Worm (Caenorhabditis elegans) whole organism, L2 larva: ENCODE results near the gene ttr-16.
A peak's percentile ranks its signal among the peaks of the same experiment; 100 is the strongest.

Source experiments
- C34F6.9 ChIP-seq: fragments of 150-350 bp; optimal IDR thresholded peaks from 2 replicates; lab custom pipeline; 2014; ENCODE audit warnings: missing biosample characterization, missing genetic modification characterization
- F13H6.1 ChIP-seq: sonication (generic microtip); optimal IDR thresholded peaks from 2 replicates; lab custom pipeline; 2016; ENCODE audit warnings: missing genetic modification characterization, missing compliant biosample characterization
- R02D3.7 ChIP-seq: fragments of 150-350 bp; optimal IDR thresholded peaks from 2 replicates; lab custom pipeline; 2014; ENCODE audit warnings: missing biosample characterization, missing genetic modification characterization
- Y55F3AM.14 ChIP-seq: fragments of 200-800 bp; sonication (Bioruptor generic); optimal IDR thresholded peaks from 2 replicates; lab custom pipeline; 2018; ENCODE audit warnings: mild to moderate bottlenecking, missing genetic modification characterization, missing compliant biosample characterization
- ZK546.5 ChIP-seq: sonication (generic microtip); optimal IDR thresholded peaks from 2 replicates; lab custom pipeline; 2017; ENCODE audit warnings: missing biosample characterization, missing genetic modification characterization
- alr-1 ChIP-seq: fragments of 150-350 bp; optimal IDR thresholded peaks from 2 replicates; lab custom pipeline; 2014; ENCODE audit warnings: missing biosample characterization, missing genetic modification characterization
- aly-2 ChIP-seq: fragments of 150-350 bp; optimal IDR thresholded peaks from 2 replicates; lab custom pipeline; 2014; ENCODE audit warnings: missing biosample characterization, missing genetic modification characterization
- ama-1 ChIP-seq: fragments of 150-350 bp; optimal IDR thresholded peaks from 2 replicates; lab custom pipeline; 2018; ENCODE audit warnings: inconsistent platforms
- blmp-1 ChIP-seq: sonication (generic microtip); optimal IDR thresholded peaks from 2 replicates; lab custom pipeline; 2017; ENCODE audit warnings: missing genetic modification characterization, mild to moderate bottlenecking, missing compliant biosample characterization, antibody characterized with exemption, moderate library complexity; ENCODE audit not compliant: insufficient read depth
- ceh-16 ChIP-seq: fragments of 150-350 bp; optimal IDR thresholded peaks from 2 replicates; lab custom pipeline; 2014; ENCODE audit warnings: missing biosample characterization, missing genetic modification characterization
- crh-2 ChIP-seq: sonication (generic microtip); optimal IDR thresholded peaks from 2 replicates; lab custom pipeline; 2017; ENCODE audit warnings: missing biosample characterization, missing genetic modification characterization
- dmd-4 ChIP-seq: sonication (generic microtip); optimal IDR thresholded peaks from 2 replicates; lab custom pipeline; 2017; ENCODE audit warnings: missing biosample characterization, missing genetic modification characterization
- egl-27 ChIP-seq: sonication (generic microtip); optimal IDR thresholded peaks from 3 replicates; lab custom pipeline; 2017; ENCODE audit warnings: missing biosample characterization, missing genetic modification reagents, missing genetic modification characterization
- elt-1 ChIP-seq: fragments of 150-350 bp; optimal IDR thresholded peaks from 2 replicates; lab custom pipeline; 2014; ENCODE audit warnings: missing biosample characterization, missing genetic modification characterization
- elt-3 ChIP-seq: sonication (generic microtip); optimal IDR thresholded peaks from 2 replicates; lab custom pipeline; 2017; ENCODE audit warnings: missing biosample characterization, missing genetic modification characterization
- fos-1 ChIP-seq: fragments of 150-350 bp; optimal IDR thresholded peaks from 2 replicates; lab custom pipeline; 2014; ENCODE audit warnings: missing biosample characterization, missing genetic modification characterization
- gmeb-1 ChIP-seq: fragments of 150-350 bp; optimal IDR thresholded peaks from 2 replicates; lab custom pipeline; 2014; ENCODE audit warnings: missing biosample characterization, missing genetic modification characterization
- lin-11 ChIP-seq: fragments of 150-350 bp; sonication (generic microtip); optimal IDR thresholded peaks from 2 replicates; lab custom pipeline; 2014; ENCODE audit warnings: missing biosample characterization, missing genetic modification characterization, inconsistent platforms, mixed read lengths
- lsy-2 ChIP-seq, 2 experiments: fragments of 150-350 bp in 1 of 2; sonication (generic microtip) in 1 of 2; optimal IDR thresholded peaks; 2 replicates each; lab custom pipeline; 2014 to 2017; ENCODE audit warnings: missing biosample characterization in 2 of 2, missing genetic modification characterization in 2 of 2
- mab-5 ChIP-seq: fragments of 150-350 bp; optimal IDR thresholded peaks from 2 replicates; lab custom pipeline; 2014; ENCODE audit warnings: missing biosample characterization, missing genetic modification characterization
- mbf-1 ChIP-seq: sonication (generic microtip); optimal IDR thresholded peaks from 2 replicates; lab custom pipeline; 2017; ENCODE audit warnings: missing biosample characterization, missing genetic modification characterization
- mdl-1 ChIP-seq, 2 experiments: fragments of 150-350 bp in 1 of 2; sonication (generic microtip) in 1 of 2; optimal IDR thresholded peaks; 2 replicates each; lab custom pipeline; 2017; ENCODE audit warnings: missing biosample characterization in 2 of 2, missing genetic modification characterization in 2 of 2
- nhr-11 ChIP-seq: fragments of 150-350 bp; optimal IDR thresholded peaks from 2 replicates; lab custom pipeline; 2014; ENCODE audit warnings: missing biosample characterization, missing genetic modification characterization
- nhr-12 ChIP-seq: fragments of 150-350 bp; optimal IDR thresholded peaks from 2 replicates; lab custom pipeline; 2014; ENCODE audit warnings: missing biosample characterization, missing genetic modification characterization
- nhr-129 ChIP-seq: fragments of 150-350 bp; optimal IDR thresholded peaks from 2 replicates; lab custom pipeline; 2014; ENCODE audit warnings: missing biosample characterization, missing genetic modification characterization
- nhr-21 ChIP-seq: fragments of 150-350 bp; optimal IDR thresholded peaks from 2 replicates; lab custom pipeline; 2014; ENCODE audit warnings: missing biosample characterization, missing genetic modification characterization
- nhr-237 ChIP-seq: fragments of 150-350 bp; optimal IDR thresholded peaks from 2 replicates; lab custom pipeline; 2014; ENCODE audit warnings: missing biosample characterization, missing genetic modification characterization
- nhr-25 ChIP-seq: fragments of 150-350 bp; sonication (generic microtip); optimal IDR thresholded peaks from 3 replicates; lab custom pipeline; 2014; ENCODE audit warnings: missing biosample characterization, missing genetic modification characterization
- nhr-6 ChIP-seq: fragments of 150-350 bp; optimal IDR thresholded peaks from 2 replicates; lab custom pipeline; 2014; ENCODE audit warnings: missing biosample characterization, missing genetic modification characterization
- nhr-77 ChIP-seq: fragments of 150-350 bp; optimal IDR thresholded peaks from 2 replicates; lab custom pipeline; 2014; ENCODE audit warnings: missing biosample characterization, missing genetic modification characterization
- peb-1 ChIP-seq: fragments of 150-350 bp; optimal IDR thresholded peaks from 2 replicates; lab custom pipeline; 2014; ENCODE audit warnings: missing biosample characterization, missing genetic modification characterization
- sem-4 ChIP-seq: fragments of 150-350 bp; optimal IDR thresholded peaks from 2 replicates; lab custom pipeline; 2014; ENCODE audit warnings: missing biosample characterization, missing genetic modification reagents, missing genetic modification characterization
- skn-1 ChIP-seq: sonication (generic microtip); optimal IDR thresholded peaks from 2 replicates; lab custom pipeline; 2017; ENCODE audit warnings: missing biosample characterization, missing genetic modification characterization
- sma-3 ChIP-seq: sonication (generic microtip); optimal IDR thresholded peaks from 2 replicates; lab custom pipeline; 2016; ENCODE audit warnings: missing genetic modification reagents, missing genetic modification characterization, missing compliant biosample characterization
- sma-9 ChIP-seq, 2 experiments: fragments of 150-350 bp in 1 of 2; sonication (generic microtip) in 1 of 2; optimal IDR thresholded peaks; 2 replicates each; lab custom pipeline; 2014 to 2016; ENCODE audit warnings: missing genetic modification characterization in 2 of 2, mild to moderate bottlenecking in 1 of 2, missing biosample characterization in 1 of 2, missing compliant biosample characterization in 1 of 2, missing genetic modification reagents in 1 of 2, moderate library complexity in 1 of 2
- unc-39 ChIP-seq: fragments of 150-350 bp; optimal IDR thresholded peaks from 2 replicates; lab custom pipeline; 2014; ENCODE audit warnings: missing biosample characterization, missing genetic modification characterization
- unc-55 ChIP-seq: fragments of 150-350 bp; sonication (generic microtip); optimal IDR thresholded peaks from 3 replicates; lab custom pipeline; 2014; ENCODE audit warnings: missing biosample characterization, missing genetic modification reagents, missing genetic modification characterization
- unc-62 ChIP-seq: fragments of 150-350 bp; optimal IDR thresholded peaks from 2 replicates; lab custom pipeline; 2014; ENCODE audit warnings: missing biosample characterization, missing genetic modification reagents, missing genetic modification characterization
- zag-1 ChIP-seq: fragments of 150-350 bp; optimal IDR thresholded peaks from 2 replicates; lab custom pipeline; 2014; ENCODE audit warnings: missing biosample characterization, missing genetic modification characterization
- ztf-1 ChIP-seq: fragments of 200-800 bp; sonication (Bioruptor generic); conservative IDR thresholded peaks from 2 replicates; pipeline ENCODE4 v1.3.6; 2022; ENCODE audit warnings: missing genetic modification characterization, missing compliant biosample characterization
- ztf-4 ChIP-seq: fragments of 150-350 bp; optimal IDR thresholded peaks from 2 replicates; lab custom pipeline; 2014; ENCODE audit warnings: missing biosample characterization, missing genetic modification characterization

ttr-16 gene

ce11 chrIV:11026648-11027047 lies 37.3 kb downstream of the ttr-16 start:
- TF ChIP-seq unc-39 (no peak), crh-2 (tag; lab: Kevin White, UChicago) (peak; percentile 22), nhr-6 (tag; lab: Kevin White, UChicago) (no peak), mab-5 (no peak), C34F6.9 (tag; lab: Kevin White, UChicago) (peak; percentile 63), lsy-2 (tag; optimal IDR thresholded peaks at IDR 0.05; lab: Kevin White, UChicago) (peak in 1 of 2 experiments; percentile 58), ztf-4 (tag; lab: Kevin White, UChicago) (peak; percentile 48), sma-9 (GFP tag; optimal IDR thresholded peaks at IDR 0.05; lab: Kevin White, UChicago) (peak; percentile 27), sma-9 (tag; optimal IDR thresholded peaks at IDR 0.05; lab: Kevin White, UChicago) (no peak), R02D3.7 (tag; lab: Kevin White, UChicago) (no peak), unc-55 (peak; percentile 40), nhr-129 (tag; lab: Kevin White, UChicago) (peak; percentile 46)
- TF ChIP-seq, all 48 proteins: peak for 7

- no peak for TF ChIP-seq peb-1
- TF ChIP-seq zag-1, result peak; percentile 34
- TF ChIP-seq sma-9 (GFP tag; optimal IDR thresholded peaks at IDR 0.05; lab: Kevin White, UChicago), result peak; percentile 29
- no peak for TF ChIP-seq sma-9 (tag; optimal IDR thresholded peaks at IDR 0.05; lab: Kevin White, UChicago)
- peak; percentile 71 for TF ChIP-seq Y55F3AM.14
- 0 out of 2 replicates have a peak, but pooled peaks have one; percentile 28 for TF ChIP-seq ztf-1
- TF ChIP-seq gmeb-1 (tag; lab: Kevin White, UChicago), result no peak
These were observed 38.0 kb downstream of the ttr-16 start for ce11 chrIV:11025941-11026340.

- TF ChIP-seq elt-3 (tag; lab: Kevin White, UChicago) (no peak), crh-2 (tag; lab: Kevin White, UChicago) (no peak), C34F6.9 (tag; lab: Kevin White, UChicago) (no peak), mab-5 (no peak)
These were observed 41.6 kb downstream of the ttr-16 start, which contains the start of gene alh-3 for ce11 chrIV:11022303-11022702. alh-3 (plus strand) TSS chrIV:11022603.

ce11 chrIV:11021512-11022268 lies 42.2 kb downstream of the ttr-16 start, which contains the start of gene mogs-1:
mogs-1 (minus strand) TSS chrIV:11021928.
- no peak for TF ChIP-seq nhr-237 (tag; lab: Kevin White, UChicago)
- no peak for TF ChIP-seq alr-1 (tag; lab: Kevin White, UChicago)
- no peak for TF ChIP-seq skn-1 (tag; lab: Kevin White, UChicago)
- no peak for TF ChIP-seq ZK546.5 (tag; lab: Kevin White, UChicago)
- no peak for TF ChIP-seq elt-1 (tag; lab: Kevin White, UChicago)
- no peak for TF ChIP-seq nhr-11 (tag; lab: Kevin White, UChicago)
- no peak for TF ChIP-seq egl-27 (tag; lab: Kevin White, UChicago)
- peak; percentile 44 for TF ChIP-seq nhr-25 (tag; lab: Kevin White, UChicago)
- peak in 1 of 2 experiments; percentile 50 for TF ChIP-seq mdl-1 (tag; optimal IDR thresholded peaks at IDR 0.05; lab: Kevin White, UChicago)
- peak; percentile 47 for TF ChIP-seq fos-1 (tag; lab: Kevin White, UChicago)
- no peak for TF ChIP-seq ztf-1
- TF ChIP-seq nhr-21 (tag; lab: Kevin White, UChicago), result peak; percentile 71
- no peak for TF ChIP-seq unc-62 (GFP tag; lab: Kevin White, UChicago)
- TF ChIP-seq sem-4 (tag; lab: Kevin White, UChicago), result peak; percentile 41
- no peak for TF ChIP-seq mab-5
- peak; percentile 23 for TF ChIP-seq nhr-129 (tag; lab: Kevin White, UChicago)
- no peak for TF ChIP-seq ceh-16 (tag; lab: Kevin White, UChicago)
- no peak for TF ChIP-seq nhr-12 (tag; lab: Kevin White, UChicago)
- no peak for TF ChIP-seq C34F6.9 (tag; lab: Kevin White, UChicago)
- TF ChIP-seq lin-11 (tag; lab: Kevin White, UChicago), result no peak
- peak; percentile 57 for TF ChIP-seq crh-2 (tag; lab: Kevin White, UChicago)
- TF ChIP-seq elt-3 (tag; lab: Kevin White, UChicago), result no peak
- TF ChIP-seq gmeb-1 (tag; lab: Kevin White, UChicago), result peak; percentile 5
- no peak for TF ChIP-seq ztf-4 (tag; lab: Kevin White, UChicago)
- TF ChIP-seq Y55F3AM.14, result no peak
- no peak for TF ChIP-seq nhr-6 (tag; lab: Kevin White, UChicago)
- peak; percentile 67 for TF ChIP-seq sma-3 (GFP tag; lab: Kevin White, UChicago)
- no peak for TF ChIP-seq ama-1
- TF ChIP-seq blmp-1, result no peak
- no peak for TF ChIP-seq aly-2
- TF ChIP-seq R02D3.7 (tag; lab: Kevin White, UChicago), result no peak
- TF ChIP-seq nhr-77 (tag; lab: Kevin White, UChicago), result no peak
- no peak for TF ChIP-seq dmd-4 (tag; lab: Kevin White, UChicago)
- no peak for TF ChIP-seq mbf-1 (tag; lab: Kevin White, UChicago)
- TF ChIP-seq F13H6.1 (tag; lab: Kevin White, UChicago), result no peak
- TF ChIP-seq lsy-2 (tag; optimal IDR thresholded peaks at IDR 0.05; lab: Kevin White, UChicago), result peak in 1 of 2 experiments; percentile 22
- TF ChIP-seq sma-9 (GFP tag; optimal IDR thresholded peaks at IDR 0.05; lab: Kevin White, UChicago), result peak; percentile 35
- no peak for TF ChIP-seq sma-9 (tag; optimal IDR thresholded peaks at IDR 0.05; lab: Kevin White, UChicago)
- TF ChIP-seq, all 48 proteins: peak for 11
